Worm (Caenorhabditis elegans): ENCODE results near the gene F32D8.14.

F32D8.14 gene

DNA sequence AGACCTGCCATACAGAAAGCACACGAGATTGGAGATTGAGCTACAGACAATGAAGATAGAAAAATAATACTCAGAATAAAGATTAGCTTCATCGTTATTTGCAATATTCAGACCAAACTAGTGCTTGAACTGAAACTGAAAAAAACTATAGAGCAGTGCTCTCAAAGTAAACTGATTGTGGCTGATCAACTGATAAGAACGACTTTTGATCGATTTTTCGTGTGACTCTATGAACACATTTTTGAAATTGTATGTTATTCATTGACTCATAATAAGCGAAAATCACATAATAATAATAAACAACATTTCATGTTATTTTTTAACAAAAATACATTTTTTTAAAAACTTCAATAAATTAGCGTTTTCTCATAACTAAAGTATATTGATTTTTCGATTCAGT, 6.5 kb upstream of the F32D8.14 start, which contains the start of gene spp-16:
Gene spp-16, minus strand, starts transcription at position 179 of the 400 bp plus-strand sequence.
- TF ChIP-seq sea-1 (GFP tag; conservative IDR thresholded peaks at IDR 0.05) (no peak), hmbx-1 (tag; optimal IDR thresholded peaks at IDR 0.05) (no peak), aly-1 (tag; optimal IDR thresholded peaks at IDR 0.05) (no peak), hnd-1 (tag; optimal IDR thresholded peaks at IDR 0.05) (no peak), ama-1 (optimal IDR thresholded peaks at IDR 0.05) (no peak), flt-1 (GFP tag; IDR thresholded peaks at IDR 0.05) (no peak)

DNA sequence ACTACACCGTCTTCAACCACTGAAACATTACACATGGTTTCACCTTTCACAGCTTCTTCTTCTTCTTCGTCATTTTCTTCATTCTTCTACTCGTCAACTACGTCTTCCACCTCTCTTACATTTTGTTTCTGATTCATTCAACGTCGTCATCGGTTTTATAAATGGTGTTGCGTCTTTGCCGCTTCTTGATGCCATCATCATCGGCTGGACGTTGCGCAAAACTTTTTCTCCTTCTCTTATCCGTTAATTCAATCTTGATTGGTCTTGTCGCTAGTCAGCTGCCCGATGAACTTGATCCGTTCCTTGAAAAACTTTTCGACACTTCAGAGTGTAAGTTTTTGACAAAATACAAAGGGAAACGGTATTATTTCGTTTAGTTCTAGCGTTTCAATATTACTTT, 4.0 kb upstream of the F32D8.14 start:
- no peak for TF ChIP-seq tbx-11 (GFP tag; IDR thresholded peaks at IDR 0.05)

DNA sequence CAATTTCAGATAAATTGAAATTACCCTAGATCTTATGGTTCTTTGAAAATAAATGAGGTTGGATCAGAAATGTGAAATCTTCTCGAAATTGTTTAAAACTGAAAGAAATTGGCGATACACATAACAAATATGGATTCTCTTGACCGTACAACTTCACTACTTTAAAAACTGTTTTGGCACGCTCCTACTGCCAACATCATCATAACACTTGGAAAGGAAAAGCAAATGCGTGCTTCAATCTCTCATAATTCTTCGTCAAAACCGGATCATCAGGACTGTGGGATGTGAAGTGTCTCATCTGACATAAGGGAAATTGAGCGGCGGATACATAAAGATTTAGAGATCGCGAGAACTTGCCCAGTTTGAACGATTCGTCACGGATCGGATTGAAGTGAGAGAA, 3.5 kb upstream of the F32D8.14 start, which contains the start of gene F32D8.7:
Gene F32D8.7, plus strand, starts transcription at position 329 of the 400 bp plus-strand sequence.
- TF ChIP-seq pes-1 (GFP tag; IDR thresholded peaks at IDR 0.05) (no peak), ceh-13 (GFP tag; optimal IDR thresholded peaks at IDR 0.05) (no peak), aly-1 (tag; optimal IDR thresholded peaks at IDR 0.05) (no peak), hmbx-1 (tag; optimal IDR thresholded peaks at IDR 0.05) (no peak), B0310.2 (tag; optimal IDR thresholded peaks at IDR 0.05) (no peak), sea-1 (GFP tag; conservative IDR thresholded peaks at IDR 0.05) (no peak), ama-1 (optimal IDR thresholded peaks at IDR 0.05) (no peak), F13C5.2 (tag; optimal IDR thresholded peaks at IDR 0.05) (no peak), hmg-4 (GFP tag; optimal IDR thresholded peaks at IDR 0.05) (no peak), scrt-1 (GFP tag; IDR thresholded peaks at IDR 0.05) (no peak), flt-1 (GFP tag; IDR thresholded peaks at IDR 0.05) (no peak), tbx-11 (GFP tag; IDR thresholded peaks at IDR 0.05) (no peak), hnd-1 (tag; optimal IDR thresholded peaks at IDR 0.05) (no peak), tbx-37 (GFP tag; conservative IDR thresholded peaks at IDR 0.05) (no peak), tra-4 (tag; optimal IDR thresholded peaks at IDR 0.05) (no peak)

DNA sequence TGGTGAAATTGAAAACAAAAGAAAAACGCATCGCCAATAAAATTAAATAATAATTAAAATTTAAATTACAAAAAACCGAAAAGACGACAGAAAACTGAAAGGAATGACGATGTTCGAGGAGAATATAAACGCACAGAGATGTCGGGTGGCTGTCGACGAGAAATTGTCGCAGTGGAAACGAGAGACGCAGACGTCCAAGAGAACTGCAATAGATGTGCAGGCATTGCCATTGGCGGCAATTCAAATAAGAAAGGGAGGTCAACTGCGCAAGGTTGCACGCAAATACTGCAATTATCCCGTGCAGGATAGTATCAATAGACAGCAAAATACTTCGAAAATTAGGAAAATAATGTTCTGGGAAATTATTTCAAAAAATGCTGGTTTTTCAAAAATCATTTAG, 2.6 kb upstream of the F32D8.14 start:
- TF ChIP-seq ets-7 (tag; optimal IDR thresholded peaks at IDR 0.05) (no peak), B0310.2 (tag; optimal IDR thresholded peaks at IDR 0.05) (peak; percentile 25), F13C5.2 (tag; optimal IDR thresholded peaks at IDR 0.05) (peak; percentile 93), hmg-4 (GFP tag; optimal IDR thresholded peaks at IDR 0.05) (peak; percentile 82), hmbx-1 (tag; optimal IDR thresholded peaks at IDR 0.05) (no peak), tbx-37 (GFP tag; conservative IDR thresholded peaks at IDR 0.05) (peak; percentile 61), scrt-1 (GFP tag; IDR thresholded peaks at IDR 0.05) (peak; percentile 46; the same call in 1 of the 2 replicates), hnd-1 (tag; optimal IDR thresholded peaks at IDR 0.05) (peak; percentile 53), aly-1 (tag; optimal IDR thresholded peaks at IDR 0.05) (no peak), ama-1 (optimal IDR thresholded peaks at IDR 0.05) (no peak), sea-1 (GFP tag; conservative IDR thresholded peaks at IDR 0.05) (peak; percentile 68; the same call in 1 of the 2 replicates), tbx-11 (GFP tag; IDR thresholded peaks at IDR 0.05) (peak; percentile 58; the same call in 1 of the 2 replicates), ceh-36 (tag; optimal IDR thresholded peaks at IDR 0.05) (no peak), flt-1 (GFP tag; IDR thresholded peaks at IDR 0.05) (peak; percentile 76)

DNA sequence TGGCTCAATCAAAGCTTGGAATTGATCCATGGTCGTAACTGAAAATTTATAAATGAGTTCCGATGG, 2.4 kb upstream of the F32D8.14 start, which contains the start of gene sec-61.G:
Gene sec-61.G, minus strand, starts transcription at position 38 of the 66 bp plus-strand sequence.
- TF ChIP-seq hmg-4 (GFP tag; optimal IDR thresholded peaks at IDR 0.05) = no peak
- no peak for TF ChIP-seq ceh-36 (tag; optimal IDR thresholded peaks at IDR 0.05)
- no peak for TF ChIP-seq F13C5.2 (tag; optimal IDR thresholded peaks at IDR 0.05)
- no peak for TF ChIP-seq ets-7 (tag; optimal IDR thresholded peaks at IDR 0.05)
- no peak for TF ChIP-seq tbx-11 (GFP tag; IDR thresholded peaks at IDR 0.05)
- TF ChIP-seq sea-1 (GFP tag; conservative IDR thresholded peaks at IDR 0.05) = no peak
- TF ChIP-seq ceh-13 (GFP tag; optimal IDR thresholded peaks at IDR 0.05) = no peak
- TF ChIP-seq ama-1 (optimal IDR thresholded peaks at IDR 0.05) = no peak
- TF ChIP-seq aly-1 (tag; optimal IDR thresholded peaks at IDR 0.05) = no peak
- TF ChIP-seq pes-1 (GFP tag; IDR thresholded peaks at IDR 0.05) = no peak
- no peak for TF ChIP-seq flt-1 (GFP tag; IDR thresholded peaks at IDR 0.05)
- TF ChIP-seq scrt-1 (GFP tag; IDR thresholded peaks at IDR 0.05) = no peak
- no peak for TF ChIP-seq tbx-37 (GFP tag; conservative IDR thresholded peaks at IDR 0.05)
- no peak for TF ChIP-seq tra-4 (tag; optimal IDR thresholded peaks at IDR 0.05)

DNA sequence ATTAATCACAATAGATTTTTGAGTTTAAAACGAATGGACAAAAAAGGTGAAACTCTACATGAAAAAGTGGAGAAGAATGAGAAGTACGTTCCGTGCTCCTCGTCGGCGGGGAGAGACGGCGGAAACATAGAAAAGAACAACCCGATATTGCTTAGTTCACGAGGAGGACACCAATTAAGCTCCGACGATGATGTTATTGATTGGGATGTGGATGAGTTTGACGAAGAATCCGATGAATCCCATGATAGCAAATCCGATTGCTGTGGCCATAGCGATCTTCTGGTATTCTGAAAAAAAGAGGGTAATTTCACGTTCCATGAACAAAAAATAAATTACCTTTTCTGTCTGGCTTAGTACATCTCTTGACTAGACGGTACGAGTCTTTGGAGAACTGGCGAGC, 2.1 kb upstream of the F32D8.14 start:
- TF ChIP-seq sea-1 (GFP tag; conservative IDR thresholded peaks at IDR 0.05) = no peak
- TF ChIP-seq B0310.2 (tag; optimal IDR thresholded peaks at IDR 0.05) = no peak
- TF ChIP-seq flt-1 (GFP tag; IDR thresholded peaks at IDR 0.05) = no peak
- TF ChIP-seq ceh-36 (tag; optimal IDR thresholded peaks at IDR 0.05) = no peak
- TF ChIP-seq ets-7 (tag; optimal IDR thresholded peaks at IDR 0.05) = no peak
- no peak for TF ChIP-seq tbx-37 (GFP tag; conservative IDR thresholded peaks at IDR 0.05)
- TF ChIP-seq hmg-4 (GFP tag; optimal IDR thresholded peaks at IDR 0.05) = no peak
- no peak for TF ChIP-seq aly-1 (tag; optimal IDR thresholded peaks at IDR 0.05)
- no peak for TF ChIP-seq tra-4 (tag; optimal IDR thresholded peaks at IDR 0.05)
- TF ChIP-seq hnd-1 (tag; optimal IDR thresholded peaks at IDR 0.05) = no peak
- no peak for TF ChIP-seq pes-1 (GFP tag; IDR thresholded peaks at IDR 0.05)
- TF ChIP-seq F13C5.2 (tag; optimal IDR thresholded peaks at IDR 0.05) = no peak
- TF ChIP-seq scrt-1 (GFP tag; IDR thresholded peaks at IDR 0.05) = no peak
- TF ChIP-seq hmbx-1 (tag; optimal IDR thresholded peaks at IDR 0.05) = no peak
- no peak for TF ChIP-seq ama-1 (optimal IDR thresholded peaks at IDR 0.05)
- no peak for TF ChIP-seq ceh-13 (GFP tag; optimal IDR thresholded peaks at IDR 0.05)
- no peak for TF ChIP-seq tbx-11 (GFP tag; IDR thresholded peaks at IDR 0.05)

DNA sequence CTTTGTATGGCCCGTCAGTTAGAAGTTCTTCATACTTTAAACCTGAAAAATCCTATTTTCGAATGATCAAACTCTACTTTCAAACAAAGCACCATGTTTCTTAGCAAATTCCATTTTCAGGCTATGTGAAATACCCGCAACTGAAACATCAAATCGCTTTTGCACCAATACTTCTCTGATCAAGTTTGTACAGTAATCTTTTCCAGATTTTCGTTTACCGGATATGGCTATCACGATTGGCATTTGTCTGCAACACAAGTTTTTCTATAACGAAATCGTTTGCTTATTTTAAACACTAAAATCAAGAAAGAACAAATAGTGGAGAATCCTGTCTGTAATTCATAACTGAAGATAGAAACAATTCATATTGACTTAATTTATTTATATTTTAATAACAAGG, 1.7 kb upstream of the F32D8.14 start, which contains the start of gene F32D8.13:
Gene F32D8.13, minus strand, starts transcription at position 249 of the 400 bp plus-strand sequence.
- no peak for TF ChIP-seq scrt-1 (GFP tag; IDR thresholded peaks at IDR 0.05)
- no peak for TF ChIP-seq tra-4 (tag; optimal IDR thresholded peaks at IDR 0.05)
- no peak for TF ChIP-seq aly-1 (tag; optimal IDR thresholded peaks at IDR 0.05)
- no peak for TF ChIP-seq B0310.2 (tag; optimal IDR thresholded peaks at IDR 0.05)
- no peak for TF ChIP-seq hnd-1 (tag; optimal IDR thresholded peaks at IDR 0.05)
- TF ChIP-seq hmg-4 (GFP tag; optimal IDR thresholded peaks at IDR 0.05) = no peak
- TF ChIP-seq ama-1 (optimal IDR thresholded peaks at IDR 0.05) = no peak
- TF ChIP-seq sea-1 (GFP tag; conservative IDR thresholded peaks at IDR 0.05) = no peak
- no peak for TF ChIP-seq tbx-37 (GFP tag; conservative IDR thresholded peaks at IDR 0.05)
- TF ChIP-seq hmbx-1 (tag; optimal IDR thresholded peaks at IDR 0.05) = no peak
- TF ChIP-seq tbx-11 (GFP tag; IDR thresholded peaks at IDR 0.05) = no peak
- TF ChIP-seq ceh-13 (GFP tag; optimal IDR thresholded peaks at IDR 0.05) = no peak
- TF ChIP-seq pes-1 (GFP tag; IDR thresholded peaks at IDR 0.05) = no peak
- TF ChIP-seq F13C5.2 (tag; optimal IDR thresholded peaks at IDR 0.05) = no peak
- no peak for TF ChIP-seq flt-1 (GFP tag; IDR thresholded peaks at IDR 0.05)
- no peak for TF ChIP-seq ceh-36 (tag; optimal IDR thresholded peaks at IDR 0.05)
- no peak for TF ChIP-seq ets-7 (tag; optimal IDR thresholded peaks at IDR 0.05)
